Fruit fly (Drosophila melanogaster): ENCODE data around the gene C3G.

The C3G gene

dm6 chrX:6824203-6824602 lies 20.8 kb upstream of the C3G start, which contains the start of gene nonC (continued):
- TF ChIP-seq lov (optimal IDR thresholded peaks at IDR 0.05) (no peak), lov (GFP tag; IDR thresholded peaks at IDR 0.05) (no peak), dysf (GFP tag; IDR thresholded peaks at IDR 0.05) (no peak), CG18764 (GFP tag; optimal IDR thresholded peaks at IDR 0.05) (no peak), Sry-β (GFP tag; optimal IDR thresholded peaks at IDR 0.05) (peak; percentile 91), Fer3 (tag; optimal IDR thresholded peaks at IDR 0.05) (no peak), Meics (GFP tag; optimal IDR thresholded peaks at IDR 0.05) (no peak), CG2120 (GFP tag; optimal IDR thresholded peaks at IDR 0.05) (no peak), CG8478 (optimal IDR thresholded peaks at IDR 0.05) (no peak), amos (GFP tag; IDR thresholded peaks at IDR 0.05; ENCODE audit: partially characterized antibody) (peak; percentile 87), MBD-R2 (GFP tag; IDR thresholded peaks at IDR 0.05) (peak; percentile 51), E2f2 (GFP tag; IDR thresholded peaks at IDR 0.05) (peak; percentile 87), dm (GFP tag; optimal IDR thresholded peaks at IDR 0.05) (peak; percentile 30), CG10959 (GFP tag; IDR thresholded peaks at IDR 0.05) (no peak), hb (GFP tag; IDR thresholded peaks at IDR 0.05; ENCODE audit: partially characterized antibody) (peak; percentile 85), sna (GFP tag; IDR thresholded peaks at IDR 0.05; ENCODE audit: partially characterized antibody) (peak; percentile 91), Hr78 (GFP tag; optimal IDR thresholded peaks at IDR 0.05) (no peak), zen (tag; optimal IDR thresholded peaks at IDR 0.05) (peak; percentile 13), CG1792 (GFP tag; optimal IDR thresholded peaks at IDR 0.05) (no peak), Sin3A (optimal IDR thresholded peaks at IDR 0.05) (peak; percentile 85), CG42726 (GFP tag; IDR thresholded peaks at IDR 0.05; ENCODE audit: partially characterized antibody) (peak; percentile 86), CG3065 (GFP tag; optimal IDR thresholded peaks at IDR 0.05) (no peak), oc (tag; optimal IDR thresholded peaks at IDR 0.05) (no peak), Dll (GFP tag; IDR thresholded peaks at IDR 0.05; ENCODE audit: partially characterized antibody) (peak; percentile 95), inv (GFP tag; IDR thresholded peaks at IDR 0.05; ENCODE audit: partially characterized antibody) (peak; percentile 88), CG3281 (GFP tag; optimal IDR thresholded peaks at IDR 0.05) (no peak), CG7372 (GFP tag; IDR thresholded peaks at IDR 0.05) (no peak), abd-A (tag; optimal IDR thresholded peaks at IDR 0.05) (no peak), Sry-δ (GFP tag; optimal IDR thresholded peaks at IDR 0.05) (peak; percentile 81), trem (tag; optimal IDR thresholded peaks at IDR 0.05) (peak; percentile 70), chinmo (GFP tag; IDR thresholded peaks at IDR 0.05; ENCODE audit: partially characterized antibody) (peak; percentile 72; the same call in 2 of the 4 replicates), crp (GFP tag; optimal IDR thresholded peaks at IDR 0.05) (peak; percentile 37 to 86), CG13287 (GFP tag; IDR thresholded peaks at IDR 0.05; ENCODE audit: partially characterized antibody) (peak; percentile 91), Fer1 (GFP tag; optimal IDR thresholded peaks at IDR 0.05) (no peak), zen2 (GFP tag; IDR thresholded peaks at IDR 0.05; ENCODE audit: partially characterized antibody) (peak; percentile 78), MESR4 (GFP tag; optimal IDR thresholded peaks at IDR 0.05) (peak; percentile 62), YL-1 (GFP tag; optimal IDR thresholded peaks at IDR 0.05) (peak; percentile 28), fd102C (GFP tag; optimal IDR thresholded peaks at IDR 0.05) (no peak), CG17186 (GFP tag; optimal IDR thresholded peaks at IDR 0.05) (peak; percentile 82), gfzf (GFP tag; optimal IDR thresholded peaks at IDR 0.05) (peak; percentile 51), cg (GFP tag; optimal IDR thresholded peaks at IDR 0.05) (peak; percentile 11), twi (tag; optimal IDR thresholded peaks at IDR 0.05) (no peak), CG12942 (GFP tag; optimal IDR thresholded peaks at IDR 0.05) (no peak), CG6272 (GFP tag; IDR thresholded peaks at IDR 0.05) (no peak), row (GFP tag; IDR thresholded peaks at IDR 0.05) (peak; percentile 56), dmrt11E (tag; optimal IDR thresholded peaks at IDR 0.05) (no peak), Stat92E (GFP tag; optimal IDR thresholded peaks at IDR 0.05) (no peak), sd (tag; optimal IDR thresholded peaks at IDR 0.05) (no peak), CG17802 (tag; optimal IDR thresholded peaks at IDR 0.05) (peak; percentile 4), Myb (GFP tag; optimal IDR thresholded peaks at IDR 0.05) (peak; percentile 34)

All from whole organism, embryonic.